Worm (Caenorhabditis elegans) whole organism, early embryonic: ENCODE results near the gene C32B5.6.
"Not testable (repeated sequence)": the region's sequence is repeated elsewhere in the genome, so short reads cannot be mapped to it uniquely, and the experiment has no call there.

Source experiments
- B0310.2 ChIP-seq: sonication (generic microtip); optimal IDR thresholded peaks from 2 replicates; lab custom pipeline; 2016; ENCODE audit warnings: mild to moderate bottlenecking, missing genetic modification characterization, missing compliant biosample characterization
- F13C5.2 ChIP-seq: sonication (generic microtip); optimal IDR thresholded peaks from 2 replicates; lab custom pipeline; 2017; ENCODE audit warnings: mild to moderate bottlenecking, missing genetic modification characterization, inconsistent platforms, missing compliant biosample characterization
- aly-1 ChIP-seq: sonication (generic microtip); optimal IDR thresholded peaks from 2 replicates; lab custom pipeline; 2016; ENCODE audit warnings: missing genetic modification characterization, missing compliant biosample characterization
- ama-1 ChIP-seq: fragments of 150-350 bp; optimal IDR thresholded peaks from 2 replicates; lab custom pipeline; 2014
- ceh-13 ChIP-seq: fragments of 200-800 bp; sonication (Bioruptor generic); optimal IDR thresholded peaks from 2 replicates; lab custom pipeline; 2018; ENCODE audit warnings: mild to moderate bottlenecking, missing genetic modification characterization, missing compliant biosample characterization
- ceh-36 ChIP-seq: sonication (generic microtip); optimal IDR thresholded peaks from 2 replicates; lab custom pipeline; 2016; ENCODE audit warnings: missing genetic modification characterization, inconsistent platforms, missing compliant biosample characterization
- ets-7 ChIP-seq: sonication (generic microtip); optimal IDR thresholded peaks from 2 replicates; lab custom pipeline; 2016; ENCODE audit warnings: missing genotype, missing genetic modification characterization, missing compliant biosample characterization
- flt-1 ChIP-seq: fragments of 200-800 bp; sonication (Bioruptor generic); IDR thresholded peaks from 2 replicates; pipeline ENCODE4 v1.3.6; 2022; ENCODE audit warnings: missing genetic modification characterization, missing compliant biosample characterization
- hmbx-1 ChIP-seq: sonication (generic microtip); optimal IDR thresholded peaks from 2 replicates; lab custom pipeline; 2016; ENCODE audit warnings: mild to moderate bottlenecking, missing genetic modification characterization, missing compliant biosample characterization
- hmg-4 ChIP-seq: fragments of 200-800 bp; sonication (Bioruptor generic); optimal IDR thresholded peaks from 2 replicates; lab custom pipeline; 2018; ENCODE audit warnings: mild to moderate bottlenecking, missing genetic modification characterization, missing compliant biosample characterization
- hnd-1 ChIP-seq: sonication (generic microtip); optimal IDR thresholded peaks from 2 replicates; lab custom pipeline; 2016; ENCODE audit warnings: missing genetic modification characterization, missing compliant biosample characterization
- pes-1 ChIP-seq: fragments of 200-800 bp; sonication (Bioruptor generic); IDR thresholded peaks from 2 replicates; pipeline ENCODE4 v1.3.6; 2022; ENCODE audit warnings: missing genetic modification reagents, missing genetic modification characterization, missing compliant biosample characterization
- scrt-1 ChIP-seq: fragments of 200-800 bp; sonication (Bioruptor generic); IDR thresholded peaks from 2 replicates; pipeline ENCODE4 v1.3.6; 2022; ENCODE audit warnings: missing genetic modification characterization, missing compliant biosample characterization
- sea-1 ChIP-seq: fragments of 200-800 bp; sonication (Bioruptor generic); conservative IDR thresholded peaks from 2 replicates; pipeline ENCODE4 v1.3.6; 2022; ENCODE audit warnings: missing genetic modification characterization, missing compliant biosample characterization
- tbx-11 ChIP-seq: fragments of 200-800 bp; sonication (Bioruptor generic); IDR thresholded peaks from 2 replicates; pipeline ENCODE4 v1.3.6; 2022; ENCODE audit warnings: missing genetic modification characterization, missing compliant biosample characterization
- tbx-37 ChIP-seq: fragments of 200-800 bp; sonication (Bioruptor generic); conservative IDR thresholded peaks from 2 replicates; pipeline ENCODE4 v1.3.6; 2022; ENCODE audit warnings: missing genetic modification reagents, missing genetic modification characterization, missing compliant biosample characterization
- tra-4 ChIP-seq: sonication (generic microtip); optimal IDR thresholded peaks from 2 replicates; lab custom pipeline; 2017; ENCODE audit warnings: missing genetic modification characterization, missing compliant biosample characterization

C32B5.6 gene

DNA sequence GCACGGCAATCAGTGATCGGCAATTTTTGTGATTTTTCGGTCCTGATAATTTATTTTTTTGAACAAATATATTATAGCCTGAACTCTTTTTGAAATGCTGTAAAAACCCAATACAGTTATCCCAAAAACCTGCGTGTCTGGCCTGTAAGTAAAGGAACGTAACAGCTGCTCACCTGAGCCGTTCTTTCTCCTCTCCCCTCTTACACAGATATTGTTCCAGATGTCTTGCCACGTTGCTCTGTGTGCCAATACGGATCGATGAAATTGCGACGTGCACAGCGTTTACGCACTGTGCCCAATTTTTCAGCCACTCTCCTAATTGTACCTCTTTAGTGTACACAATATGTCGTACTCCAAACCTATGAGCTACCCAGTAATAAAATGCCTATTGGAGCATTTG, 9.6 kb upstream of the C32B5.6 start, which contains the start of gene sdz-4:
TSS of gene sdz-4 (plus strand) at position 301 of the 400 bp plus-strand sequence.
- no peak for TF ChIP-seq aly-1 (tag; lab: Kevin White, UChicago)
- no peak for TF ChIP-seq hmbx-1 (tag; lab: Kevin White, UChicago)

DNA sequence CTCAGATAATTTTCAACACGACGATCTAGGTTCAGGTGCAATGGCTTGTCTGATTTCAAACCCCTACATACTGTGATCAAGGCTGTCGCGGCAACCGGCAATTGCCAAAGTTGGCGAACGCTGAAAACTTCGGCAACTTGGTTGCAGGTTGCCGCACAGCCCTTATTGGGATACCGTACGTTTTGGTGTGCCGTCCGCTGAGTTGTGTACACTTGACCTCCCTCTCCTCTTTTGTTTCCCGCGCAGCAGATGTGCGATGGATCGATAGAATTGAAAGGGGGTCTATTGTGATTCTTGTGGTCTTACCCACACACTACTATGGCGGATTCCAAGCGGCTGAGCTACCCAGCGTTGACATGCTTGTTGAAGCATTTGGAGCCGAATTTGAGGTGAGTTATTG, 8.0 kb upstream of the C32B5.6 start, which contains the start of the genes C32B5.18 and C32B5.7:
TSS of gene C32B5.18 (plus strand) at position 301 of the 400 bp plus-strand sequence.
TSS of gene C32B5.7 (plus strand) at position 311 of the 400 bp plus-strand sequence.
- no peak for TF ChIP-seq tra-4 (tag; lab: Kevin White, UChicago)
- TF ChIP-seq ama-1 (lab: Kevin White, UChicago) = no peak
- no peak for TF ChIP-seq ceh-36 (tag; lab: Kevin White, UChicago)
- peak; percentile 6 for TF ChIP-seq hmg-4 (GFP tag; lab: Kevin White, UChicago)

DNA sequence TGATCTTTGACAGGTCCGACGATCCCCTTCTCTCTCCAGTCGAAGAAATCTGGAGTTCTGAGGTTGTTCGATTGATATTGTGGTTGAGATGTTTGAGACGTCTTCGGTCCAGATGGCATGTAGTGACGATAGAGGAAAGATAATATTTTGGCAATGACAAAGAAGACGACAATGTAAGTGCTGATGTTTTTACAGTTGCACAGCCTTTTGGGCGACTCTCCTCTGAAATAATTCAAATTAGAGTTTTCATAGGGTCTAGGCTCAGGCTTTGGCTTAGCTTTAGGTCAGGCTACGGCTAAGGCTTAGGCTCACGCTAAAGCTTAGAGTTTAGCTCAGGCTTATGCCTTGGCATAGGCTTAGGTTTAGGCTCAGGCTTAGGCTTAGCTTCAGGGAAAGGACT, 6.2 kb upstream of the C32B5.6 start, which contains the start of gene C32B5.13:
TSS of gene C32B5.13 (minus strand) at position 101 of the 400 bp plus-strand sequence.
- TF ChIP-seq hmbx-1 (tag; lab: Kevin White, UChicago) (no peak), pes-1 (no peak), F13C5.2 (tag; lab: Kevin White, UChicago) (no peak), tra-4 (tag; lab: Kevin White, UChicago) (no peak), hnd-1 (tag; lab: Kevin White, UChicago) (no peak), sea-1 (no peak)

ce11 chrII:966962-967361, 1.2 kb upstream of the C32B5.6 start, which contains the start of gene fbxc-18:
fbxc-18 (minus strand) TSS chrII:967062.
- not testable (repeated sequence) for TF ChIP-seq F13C5.2, hmbx-1, ceh-36 (tag; lab: Kevin White, UChicago)

ce11 chrII:972850-973249, 4.6 kb downstream of the C32B5.6 start, which contains the start of gene C32B5.15:
C32B5.15 (minus strand) TSS chrII:972950.
- TF ChIP-seq sea-1 = no peak

- TF ChIP-seq scrt-1 (GFP tag; lab: Robert Waterston, UW) (no peak), aly-1 (tag; lab: Kevin White, UChicago) (no peak)
These were observed 5.8 kb downstream of the C32B5.6 start, which contains the start of gene fbxc-14 for ce11 chrII:973999-974398. fbxc-14 (plus strand) TSS chrII:974299.

DNA sequence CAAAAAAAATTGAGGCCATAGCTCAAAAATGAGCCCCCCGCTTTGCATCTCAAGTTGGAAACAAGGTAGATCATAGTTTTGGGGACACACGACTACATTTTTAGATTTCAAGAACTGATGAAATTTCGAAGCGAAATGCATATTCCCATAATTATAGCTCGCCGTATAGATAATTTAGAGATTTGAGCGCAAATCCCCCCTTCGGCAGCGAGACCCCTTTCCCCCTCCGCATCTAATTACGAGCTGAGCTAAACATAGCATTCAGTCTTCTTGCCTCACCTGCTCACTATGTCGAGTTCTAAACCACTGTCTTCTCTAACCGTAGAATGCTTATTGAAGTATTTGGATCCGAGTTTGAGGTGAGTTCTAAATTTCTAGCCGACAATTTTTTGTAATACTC, 10.9 kb downstream of the C32B5.6 start, which contains the start of the genes fbxc-17 and fbxc-15:
TSS of gene fbxc-17 (minus strand) at position 101 of the 400 bp plus-strand sequence.
TSS of gene fbxc-15 (plus strand) at position 289 of the 400 bp plus-strand sequence.
- no peak for TF ChIP-seq ceh-13
- TF ChIP-seq ets-7 = no peak

DNA sequence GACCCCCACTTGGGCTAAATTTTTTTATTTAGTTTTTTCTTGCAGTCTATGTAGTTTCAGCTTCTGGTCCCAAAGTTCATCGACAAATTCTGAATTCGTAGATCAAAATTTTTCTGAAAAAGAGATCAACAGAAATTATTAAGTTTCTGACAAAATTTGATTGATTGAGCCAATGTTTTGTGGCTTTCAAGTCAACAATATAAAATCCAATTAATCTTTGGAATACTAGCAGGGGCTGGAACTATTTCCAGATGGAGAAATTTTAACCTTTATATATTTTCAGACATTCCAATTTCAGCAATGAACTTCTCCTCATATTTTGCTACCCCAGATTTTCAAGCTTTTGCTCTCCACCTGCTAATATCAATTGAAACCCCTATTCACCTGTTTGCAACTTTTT, 14.6 kb downstream of the C32B5.6 start, which contains the start of gene srh-274:
TSS of gene srh-274 (plus strand) at position 301 of the 400 bp plus-strand sequence.
- TF ChIP-seq ets-7 (no peak), ama-1 (lab: Kevin White, UChicago) (no peak), B0310.2 (tag; lab: Kevin White, UChicago) (no peak), aly-1 (tag; lab: Kevin White, UChicago) (no peak), hmg-4 (GFP tag; lab: Kevin White, UChicago) (no peak), F13C5.2 (tag; lab: Kevin White, UChicago) (no peak), tbx-11 (GFP tag; lab: Robert Waterston, UW) (no peak), sea-1 (no peak), flt-1 (GFP tag; lab: Robert Waterston, UW) (no peak)

DNA sequence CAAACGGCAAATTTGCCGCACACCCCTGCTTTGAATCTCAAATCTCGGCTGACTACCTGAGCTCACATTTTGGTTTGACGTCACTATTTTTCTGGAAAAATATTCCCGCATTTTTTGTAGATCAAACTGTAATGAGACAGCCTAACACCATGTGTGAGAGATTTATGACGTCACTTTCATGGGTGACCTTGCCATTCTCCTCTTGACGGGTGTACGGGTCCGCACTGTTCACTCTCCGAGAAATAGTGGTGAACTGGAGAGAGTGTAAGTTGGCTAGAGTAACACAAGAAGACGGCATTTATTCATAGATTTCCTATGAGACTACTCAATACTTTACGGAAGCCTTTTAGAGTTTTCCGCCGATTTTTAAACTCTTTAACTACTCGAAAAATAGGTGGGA, 17.5 kb downstream of the C32B5.6 start, which contains the start of gene fbxc-40:
TSS of gene fbxc-40 (plus strand) at position 301 of the 400 bp plus-strand sequence.
- TF ChIP-seq F13C5.2 (tag; lab: Kevin White, UChicago); B0310.2 (tag; lab: Kevin White, UChicago); tbx-37: not testable (repeated sequence)

- TF ChIP-seq ets-7 (no peak), hnd-1 (tag; lab: Kevin White, UChicago) (no peak), tbx-11 (GFP tag; lab: Robert Waterston, UW) (no peak), scrt-1 (GFP tag; lab: Robert Waterston, UW) (no peak), B0310.2 (tag; lab: Kevin White, UChicago) (no peak), F13C5.2 (tag; lab: Kevin White, UChicago) (no peak), flt-1 (GFP tag; lab: Robert Waterston, UW) (no peak), aly-1 (tag; lab: Kevin White, UChicago) (no peak), pes-1 (no peak)
These were observed 20.2 kb downstream of the C32B5.6 start, which contains the start of gene fbxc-39 for ce11 chrII:988437-988836. fbxc-39 (plus strand) TSS chrII:988737.
